Worm (Caenorhabditis elegans): Measurements from ENCODE around the gene ZK666.14.

ce11 chrII:10519017-10519416, 24.4 kb downstream of the ZK666.14 start, which contains the start of gene F59B10.4:
- TF ChIP-seq unc-62 (GFP tag; optimal IDR thresholded peaks at IDR 0.05 in 1 of 2) = no peak
- TF ChIP-seq unc-62 (tag; optimal IDR thresholded peaks at IDR 0.05) = no peak
- no peak for TF ChIP-seq nhr-10 (tag; optimal IDR thresholded peaks at IDR 0.05)
- no peak for TF ChIP-seq nhr-25 (tag; optimal IDR thresholded peaks at IDR 0.05; ENCODE audit: borderline replicate concordance, insufficient read depth)
- no peak for TF ChIP-seq dpl-1 (GFP tag; optimal IDR thresholded peaks at IDR 0.05)
- TF ChIP-seq hlh-30 (tag; optimal IDR thresholded peaks at IDR 0.05; ENCODE audit: insufficient read depth) = no peak

Measured in whole organism, L4 larva.